Worm (Caenorhabditis elegans): ENCODE results near the gene T22B2.1.

DNA sequence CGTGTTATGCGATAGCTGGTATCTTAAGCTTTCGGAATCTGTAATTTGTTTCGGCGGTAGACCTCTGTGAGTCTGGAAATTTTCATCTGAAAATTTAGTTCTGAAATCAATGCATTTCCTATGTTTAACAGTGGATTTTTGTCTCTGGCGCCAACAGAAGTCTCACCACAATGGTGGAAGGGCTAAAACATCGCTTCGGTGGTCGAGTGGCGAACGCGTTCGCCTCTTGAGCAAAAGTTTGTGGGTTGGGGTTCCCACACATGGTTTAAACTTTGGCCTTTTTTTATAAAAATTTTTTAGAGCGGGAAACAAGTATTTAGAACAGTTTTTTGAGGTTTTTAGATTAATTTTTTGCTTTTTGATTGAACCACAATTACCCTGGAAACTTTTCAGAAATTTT lies 23.9 kb downstream of the T22B2.1 start:
- no peak for TF ChIP-seq ceh-14 (tag; optimal IDR thresholded peaks at IDR 0.05)
- TF ChIP-seq ceh-31 (tag; optimal IDR thresholded peaks at IDR 0.05), result no peak
- TF ChIP-seq odd-2 (tag; optimal IDR thresholded peaks at IDR 0.05), result no peak
- TF ChIP-seq unc-55 (GFP tag; optimal IDR thresholded peaks at IDR 0.05), result no peak
- no peak for TF ChIP-seq dmd-4 (tag; optimal IDR thresholded peaks at IDR 0.05; ENCODE audit: borderline replicate concordance)
- no peak for TF ChIP-seq ama-1 (optimal IDR thresholded peaks at IDR 0.05)
- TF ChIP-seq elt-4 (tag; optimal IDR thresholded peaks at IDR 0.05), result no peak
- TF ChIP-seq ahr-1 (tag; optimal IDR thresholded peaks at IDR 0.05), result no peak
- TF ChIP-seq pat-9 (tag; optimal IDR thresholded peaks at IDR 0.05), result no peak
- TF ChIP-seq elt-2 (tag; optimal IDR thresholded peaks at IDR 0.05), result no peak
- no peak for TF ChIP-seq nhr-11 (tag; optimal IDR thresholded peaks at IDR 0.05)
- no peak for TF ChIP-seq rnt-1 (tag; optimal IDR thresholded peaks at IDR 0.05)
- no peak for TF ChIP-seq lin-11 (tag; optimal IDR thresholded peaks at IDR 0.05)
- TF ChIP-seq fkh-10 (GFP tag; optimal IDR thresholded peaks at IDR 0.05), result no peak
